Worm (Caenorhabditis elegans): Measurements from ENCODE around the gene saeg-1.

The saeg-1 gene

ce11 chrV:10862457-10863097, 2.9 kb downstream of the saeg-1 start (continued):
- TF ChIP-seq xbp-1 (tag; optimal IDR thresholded peaks at IDR 0.05) (no peak), ceh-63 (GFP tag; optimal IDR thresholded peaks at IDR 0.05) (no peak), nhr-12 (tag; optimal IDR thresholded peaks at IDR 0.05) (no peak), nhr-90 (tag; optimal IDR thresholded peaks at IDR 0.05; ENCODE audit: poor library complexity) (no peak), pag-3 (tag; optimal IDR thresholded peaks at IDR 0.05; ENCODE audit: borderline replicate concordance, insufficient read depth) (no peak), F16B12.6 (tag; optimal IDR thresholded peaks at IDR 0.05) (no peak), unc-98 (GFP tag; IDR thresholded peaks at IDR 0.05) (no peak), lin-13 (GFP tag; optimal IDR thresholded peaks at IDR 0.05) (no peak), ztf-11 (tag; optimal IDR thresholded peaks at IDR 0.05) (no peak), nhr-76 (tag; optimal IDR thresholded peaks at IDR 0.05) (no peak), mef-2 (tag; optimal IDR thresholded peaks at IDR 0.05) (no peak), vab-15 (tag; optimal IDR thresholded peaks at IDR 0.05) (no peak), blmp-1 (tag; optimal IDR thresholded peaks at IDR 0.05) (no peak), dpl-1 (GFP tag; optimal IDR thresholded peaks at IDR 0.05) (no peak), dsc-1 (tag; optimal IDR thresholded peaks at IDR 0.05) (peak; percentile 99), mdl-1 (tag; optimal IDR thresholded peaks at IDR 0.05) (no peak), ztf-4 (tag; optimal IDR thresholded peaks at IDR 0.05) (no peak), unc-62 (GFP tag; optimal IDR thresholded peaks at IDR 0.05) (no peak), elt-3 (tag; optimal IDR thresholded peaks at IDR 0.05) (no peak), C16A3.4 (tag; optimal IDR thresholded peaks at IDR 0.05) (no peak), isw-1 (GFP tag; IDR thresholded peaks at IDR 0.05) (no peak), alr-1 (tag; optimal IDR thresholded peaks at IDR 0.05; ENCODE audit: borderline replicate concordance) (no peak), lir-3 (tag; optimal IDR thresholded peaks at IDR 0.05; ENCODE audit: poor library complexity) (no peak), nhr-20 (tag; optimal IDR thresholded peaks at IDR 0.05) (peak; percentile 1), nhr-19 (GFP tag; conservative IDR thresholded peaks at IDR 0.05) (no peak), egl-27 (tag; optimal IDR thresholded peaks at IDR 0.05) (no peak), irx-1 (tag; optimal IDR thresholded peaks at IDR 0.05) (no peak), sup-37 (GFP tag; optimal IDR thresholded peaks at IDR 0.05) (no peak), fkh-8 (tag; optimal IDR thresholded peaks at IDR 0.05) (peak; percentile 81), skn-1 (tag; optimal IDR thresholded peaks at IDR 0.05) (no peak), hlh-4 (tag; optimal IDR thresholded peaks at IDR 0.05) (no peak), aha-1 (tag; optimal IDR thresholded peaks at IDR 0.05) (no peak), C34B4.2 (tag; optimal IDR thresholded peaks at IDR 0.05) (no peak), nhr-84 (tag; optimal IDR thresholded peaks at IDR 0.05) (no peak), nhr-71 (tag; optimal IDR thresholded peaks at IDR 0.05) (peak; percentile 71), nhr-85 (tag) (no peak)

ce11 chrV:10861611-10862262, 3.8 kb downstream of the saeg-1 start:
- TF ChIP-seq dpl-1 (GFP tag; optimal IDR thresholded peaks at IDR 0.05) (no peak), snpc-4 (tag; optimal IDR thresholded peaks at IDR 0.05) (no peak), nhr-20 (tag; optimal IDR thresholded peaks at IDR 0.05) (peak; percentile 38), hpl-2 (GFP tag; optimal IDR thresholded peaks at IDR 0.05) (no peak), lin-35 (GFP tag; optimal IDR thresholded peaks at IDR 0.05) (peak; percentile 16 to 31), fkh-8 (tag; optimal IDR thresholded peaks at IDR 0.05) (peak; percentile 2), blmp-1 (tag; optimal IDR thresholded peaks at IDR 0.05) (peak; percentile 81), nhr-71 (tag; optimal IDR thresholded peaks at IDR 0.05) (peak; percentile 41), efl-3 (GFP tag; optimal IDR thresholded peaks at IDR 0.05) (no peak), C16A3.4 (tag; optimal IDR thresholded peaks at IDR 0.05) (no peak), ets-5 (GFP tag; IDR thresholded peaks at IDR 0.05) (no peak), ztf-11 (tag; optimal IDR thresholded peaks at IDR 0.05) (no peak), lsy-2 (tag; optimal IDR thresholded peaks at IDR 0.05) (peak in 1 of 2 experiments; percentile 60), swsn-7 (tag; optimal IDR thresholded peaks at IDR 0.05) (no peak), nhr-85 (tag) (peak; percentile 73), ama-1 (optimal IDR thresholded peaks at IDR 0.05) (no peak), snu-23 (GFP tag; optimal IDR thresholded peaks at IDR 0.05) (peak; percentile 50), unc-86 (tag; optimal IDR thresholded peaks at IDR 0.05) (no peak), sptf-1 (tag; optimal IDR thresholded peaks at IDR 0.05) (no peak), mdl-1 (tag; optimal IDR thresholded peaks at IDR 0.05) (peak in 1 of 2 experiments; percentile 46), skn-1 (tag; optimal IDR thresholded peaks at IDR 0.05) (no peak), mep-1 (tag; optimal IDR thresholded peaks at IDR 0.05) (peak; percentile 56), nhr-19 (GFP tag; conservative IDR thresholded peaks at IDR 0.05) (no peak), lin-14 (GFP tag; optimal IDR thresholded peaks at IDR 0.05) (peak; percentile 80), efl-1 (optimal IDR thresholded peaks at IDR 0.05) (no peak), efl-1 (GFP tag; optimal IDR thresholded peaks at IDR 0.05 in 1 of 2) (peak in 1 of 2 experiments; percentile 90)
